Fruit fly (Drosophila melanogaster): ENCODE measurements around the gene Amt.
A peak's percentile ranks its signal among the peaks of the same experiment; 100 is the strongest.

The Amt gene

DNA sequence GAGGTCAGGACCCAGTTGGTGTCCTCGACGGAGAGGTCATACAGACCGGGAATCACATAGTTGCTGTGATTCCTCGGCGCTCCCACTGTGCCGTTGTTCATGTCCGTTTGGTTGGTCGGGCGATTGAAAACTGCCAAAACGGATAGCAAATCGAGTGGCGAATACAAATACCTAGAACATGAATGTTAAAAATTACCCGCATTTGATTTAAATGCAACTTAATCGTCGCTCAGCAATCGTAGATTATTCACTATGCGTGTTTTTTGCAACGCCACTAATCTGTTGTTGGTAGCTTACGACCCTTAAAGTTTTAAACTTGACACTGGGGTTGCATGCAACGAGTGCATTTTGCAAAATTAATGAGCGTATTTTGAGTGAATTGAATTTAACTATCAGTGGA lies at the start of gene Amt:
Gene Amt, minus strand, starts transcription at position 101 of the 400 bp plus-strand sequence.
- TF ChIP-seq pzg (GFP tag; optimal IDR thresholded peaks at IDR 0.05) = no peak
- no peak for TF ChIP-seq az2 (GFP tag; optimal IDR thresholded peaks at IDR 0.05)
- no peak for TF ChIP-seq Hey (tag; optimal IDR thresholded peaks at IDR 0.05)
- no peak for TF ChIP-seq sim (GFP tag; IDR thresholded peaks at IDR 0.05)
- TF ChIP-seq nmo (GFP tag; optimal IDR thresholded peaks at IDR 0.05) = no peak
- no peak for TF ChIP-seq bsh (GFP tag; optimal IDR thresholded peaks at IDR 0.05)
- TF ChIP-seq CG10274 (GFP tag; optimal IDR thresholded peaks at IDR 0.05) = no peak
- no peak for TF ChIP-seq CG10654 (GFP tag; optimal IDR thresholded peaks at IDR 0.05)
- no peak for TF ChIP-seq CG14667 (GFP tag; IDR thresholded peaks at IDR 0.05)
- no peak for TF ChIP-seq Adf1 (GFP tag; IDR thresholded peaks at IDR 0.05)
- no peak for TF ChIP-seq CG5245 (GFP tag; optimal IDR thresholded peaks at IDR 0.05)
- TF ChIP-seq Doc3 (GFP tag; IDR thresholded peaks at IDR 0.05; ENCODE audit: partially characterized antibody) = no peak
- no peak for TF ChIP-seq Stat92E (GFP tag; optimal IDR thresholded peaks at IDR 0.05)
- TF ChIP-seq al (GFP tag; IDR thresholded peaks at IDR 0.05) = no peak
- no peak for TF ChIP-seq Mrtf (GFP tag; IDR thresholded peaks at IDR 0.05)
- TF ChIP-seq CoRest (tag; optimal IDR thresholded peaks at IDR 0.05) = no peak
- no peak for TF ChIP-seq CG13123 (GFP tag; optimal IDR thresholded peaks at IDR 0.05)
- no peak for TF ChIP-seq crol (GFP tag; IDR thresholded peaks at IDR 0.05)
- no peak for TF ChIP-seq sisA (GFP tag; IDR thresholded peaks at IDR 0.05)
- TF ChIP-seq CG14050 (GFP tag; IDR thresholded peaks at IDR 0.05) = no peak

dm6 chr3R:15297904-15298303 lies 49.0 kb upstream of the Amt start:
- TF ChIP-seq CG15269 (tag; optimal IDR thresholded peaks at IDR 0.05) (no peak), cwo (GFP tag; optimal IDR thresholded peaks at IDR 0.05) (peak; percentile 12), Sry-β (GFP tag; optimal IDR thresholded peaks at IDR 0.05) (no peak), Sox102F (GFP tag; optimal IDR thresholded peaks at IDR 0.05) (no peak), wdn (GFP tag; IDR thresholded peaks at IDR 0.05) (0 out of 2 replicates have a peak, but pooled peaks have one; percentile 8), grn (GFP tag; optimal IDR thresholded peaks at IDR 0.05) (peak; percentile 27), CG10209 (GFP tag; optimal IDR thresholded peaks at IDR 0.05) (no peak), CG13287 (GFP tag; IDR thresholded peaks at IDR 0.05; ENCODE audit: partially characterized antibody) (0 out of 2 replicates have a peak, but pooled peaks have one; percentile 14), Fer1 (GFP tag; optimal IDR thresholded peaks at IDR 0.05) (peak; percentile 13), CG10321 (GFP tag; IDR thresholded peaks at IDR 0.05) (no peak), zfh2 (GFP tag; optimal IDR thresholded peaks at IDR 0.05) (no peak), GATAe (GFP tag; conservative IDR thresholded peaks at IDR 0.05) (peak; percentile 42; the same call in 1 of the 2 replicates), mirr (GFP tag; optimal IDR thresholded peaks at IDR 0.05) (peak; percentile 15), CG8388 (GFP tag; optimal IDR thresholded peaks at IDR 0.05) (no peak), ems (GFP tag; optimal IDR thresholded peaks at IDR 0.05) (no peak), Hr78 (GFP tag; optimal IDR thresholded peaks at IDR 0.05) (no peak), Med (GFP tag) (peak; percentile 64), btn (GFP tag; optimal IDR thresholded peaks at IDR 0.05) (no peak), lab (GFP tag; optimal IDR thresholded peaks at IDR 0.05) (peak; percentile 46), stc (GFP tag; IDR thresholded peaks at IDR 0.05) (no peak), CG32532 (GFP tag; IDR thresholded peaks at IDR 0.05) (peak; percentile 5; the same call in 1 of the 2 replicates), CG34376 (GFP tag; optimal IDR thresholded peaks at IDR 0.05) (peak; percentile 44), eve (GFP tag; optimal IDR thresholded peaks at IDR 0.05) (peak in 1 of 2 experiments; percentile 2), sug (tag; optimal IDR thresholded peaks at IDR 0.05) (peak; percentile 70), BEAF-32 (GFP tag; optimal IDR thresholded peaks at IDR 0.05) (no peak), D19B (GFP tag; optimal IDR thresholded peaks at IDR 0.05) (peak; percentile 17), Nf-YB (GFP tag; optimal IDR thresholded peaks at IDR 0.05) (no peak), chinmo (GFP tag; IDR thresholded peaks at IDR 0.05; ENCODE audit: partially characterized antibody) (peak; percentile 87; the same call in 3 of the 4 replicates), exex (tag; optimal IDR thresholded peaks at IDR 0.05) (peak; percentile 67)

Measured in whole organism, embryonic.